Worm (Caenorhabditis elegans) whole organism, late embryonic: Measurements from ENCODE around the gene egl-47.
A peak's percentile ranks its signal among the peaks of the same experiment; 100 is the strongest.

Experiments
- C38D4.7 ChIP-seq: fragments of 200-800 bp; sonication (Bioruptor generic); optimal IDR thresholded peaks from 2 replicates; lab custom pipeline; 2018; ENCODE audit warnings: mild to moderate bottlenecking, missing genetic modification characterization, moderate library complexity, missing compliant biosample characterization
- K02D7.2 ChIP-seq: sonication (generic microtip); optimal IDR thresholded peaks from 2 replicates; lab custom pipeline; 2017; ENCODE audit warnings: mild to moderate bottlenecking, missing genetic modification characterization, missing compliant biosample characterization
- T23F11.4 ChIP-seq: fragments of 200-800 bp; sonication (Bioruptor generic); optimal IDR thresholded peaks from 2 replicates; lab custom pipeline; 2018; ENCODE audit warnings: mild to moderate bottlenecking, missing genetic modification characterization, missing compliant biosample characterization
- ama-1 ChIP-seq: fragments of 150-350 bp; optimal IDR thresholded peaks from 2 replicates; lab custom pipeline; 2014
- ceh-14 ChIP-seq: sonication (generic microtip); optimal IDR thresholded peaks from 2 replicates; lab custom pipeline; 2016; ENCODE audit warnings: missing genotype, missing genetic modification characterization, missing compliant biosample characterization
- ceh-18 ChIP-seq: sonication (generic microtip); optimal IDR thresholded peaks from 2 replicates; lab custom pipeline; 2016; ENCODE audit warnings: missing genetic modification characterization, missing compliant biosample characterization
- ceh-19 ChIP-seq: fragments of 200-800 bp; sonication (Bioruptor generic); optimal IDR thresholded peaks from 2 replicates; lab custom pipeline; 2018; ENCODE audit warnings: mild to moderate bottlenecking, missing genetic modification characterization, missing compliant biosample characterization
- ceh-22 ChIP-seq: sonication (generic microtip); optimal IDR thresholded peaks from 2 replicates; lab custom pipeline; 2017; ENCODE audit warnings: missing biosample characterization, missing genetic modification characterization
- ceh-30 ChIP-seq: fragments of 150-350 bp; optimal IDR thresholded peaks from 2 replicates; lab custom pipeline; 2014; ENCODE audit warnings: missing biosample characterization, missing genetic modification characterization
- ceh-31 ChIP-seq: sonication (generic microtip); optimal IDR thresholded peaks from 2 replicates; lab custom pipeline; 2016; ENCODE audit warnings: missing genetic modification characterization, missing compliant biosample characterization
- ceh-48 ChIP-seq: sonication (generic microtip); optimal IDR thresholded peaks from 2 replicates; lab custom pipeline; 2016; ENCODE audit warnings: missing genetic modification characterization, inconsistent platforms, missing compliant biosample characterization
- elt-4 ChIP-seq: sonication (generic microtip); optimal IDR thresholded peaks from 2 replicates; lab custom pipeline; 2016; ENCODE audit warnings: missing genetic modification characterization, missing compliant biosample characterization
- ets-4 ChIP-seq: sonication (generic microtip); optimal IDR thresholded peaks from 2 replicates; lab custom pipeline; 2016; ENCODE audit warnings: missing genetic modification characterization, missing compliant biosample characterization
- fkh-6 ChIP-seq: sonication (generic microtip); optimal IDR thresholded peaks from 2 replicates; lab custom pipeline; 2016; ENCODE audit warnings: missing genetic modification characterization, missing compliant biosample characterization
- gmeb-2 ChIP-seq: sonication (generic microtip); optimal IDR thresholded peaks from 2 replicates; lab custom pipeline; 2016; ENCODE audit warnings: missing genetic modification characterization, inconsistent platforms, missing compliant biosample characterization
- hlh-13 ChIP-seq: fragments of 200-800 bp; sonication (Bioruptor generic); optimal IDR thresholded peaks from 2 replicates; lab custom pipeline; 2018; ENCODE audit warnings: mild to moderate bottlenecking, missing genetic modification characterization, missing compliant biosample characterization
- hlh-15 ChIP-seq: sonication (generic microtip); optimal IDR thresholded peaks from 2 replicates; lab custom pipeline; 2016; ENCODE audit warnings: missing genetic modification characterization, missing compliant biosample characterization
- hlh-30 ChIP-seq: sonication (generic microtip); optimal IDR thresholded peaks from 2 replicates; lab custom pipeline; 2017; ENCODE audit warnings: antibody characterized with exemption, missing genetic modification characterization, missing compliant biosample characterization; ENCODE audit not compliant: insufficient read depth
- hlh-8 ChIP-seq: sonication (generic microtip); optimal IDR thresholded peaks from 2 replicates; lab custom pipeline; 2016; ENCODE audit warnings: missing genotype, missing genetic modification characterization, missing compliant biosample characterization
- madf-2 ChIP-seq: sonication (generic microtip); optimal IDR thresholded peaks from 2 replicates; lab custom pipeline; 2017; ENCODE audit warnings: missing genetic modification characterization, missing compliant biosample characterization
- mec-3 ChIP-seq: sonication (generic microtip); optimal IDR thresholded peaks from 2 replicates; lab custom pipeline; 2016; ENCODE audit warnings: borderline replicate concordance, missing genetic modification characterization, missing compliant biosample characterization
- nfya-1 ChIP-seq: sonication (generic microtip); optimal IDR thresholded peaks from 2 replicates; lab custom pipeline; 2017; ENCODE audit warnings: missing genetic modification characterization, mild to moderate bottlenecking, missing compliant biosample characterization, antibody characterized with exemption, moderate library complexity
- npax-4 ChIP-seq: sonication (generic microtip); optimal IDR thresholded peaks from 2 replicates; lab custom pipeline; 2016; ENCODE audit warnings: missing genetic modification characterization, missing compliant biosample characterization
- odd-2 ChIP-seq: sonication (generic microtip); optimal IDR thresholded peaks from 2 replicates; lab custom pipeline; 2017; ENCODE audit warnings: antibody characterized with exemption, mild to moderate bottlenecking, missing genetic modification characterization, missing compliant biosample characterization
- pag-3 ChIP-seq: sonication (generic microtip); optimal IDR thresholded peaks from 2 replicates; lab custom pipeline; 2016; ENCODE audit warnings: missing compliant biosample characterization, missing genetic modification characterization, borderline replicate concordance
- pat-9 ChIP-seq: fragments of 200-800 bp; sonication (Bioruptor generic); optimal IDR thresholded peaks from 2 replicates; lab custom pipeline; 2018; ENCODE audit warnings: mild to moderate bottlenecking, missing genetic modification characterization, moderate library complexity, missing compliant biosample characterization
- pax-1 ChIP-seq: fragments of 150-350 bp; optimal IDR thresholded peaks from 2 replicates; lab custom pipeline; 2014; ENCODE audit warnings: missing biosample characterization, missing genetic modification characterization
- pha-2 ChIP-seq: sonication (generic microtip); optimal IDR thresholded peaks from 2 replicates; lab custom pipeline; 2017; ENCODE audit warnings: mild to moderate bottlenecking, missing genetic modification characterization, missing compliant biosample characterization
- pha-4 ChIP-seq: fragments of 150-350 bp; optimal IDR thresholded peaks from 2 replicates; lab custom pipeline; 2018; ENCODE audit warnings: missing biosample characterization, missing genetic modification reagents, missing genetic modification characterization
- pqm-1 ChIP-seq: sonication (generic microtip); optimal IDR thresholded peaks from 2 replicates; lab custom pipeline; 2016; ENCODE audit warnings: missing genetic modification characterization, missing compliant biosample characterization
- pros-1 ChIP-seq: fragments of 150-350 bp; optimal IDR thresholded peaks from 2 replicates; lab custom pipeline; 2014; ENCODE audit warnings: missing biosample characterization, missing genetic modification reagents, missing genetic modification characterization
- ref-2 ChIP-seq: sonication (generic microtip); optimal IDR thresholded peaks from 2 replicates; lab custom pipeline; 2016; ENCODE audit warnings: missing genetic modification characterization, missing compliant biosample characterization
- rnt-1 ChIP-seq: sonication (generic microtip); optimal IDR thresholded peaks from 2 replicates; lab custom pipeline; 2016; ENCODE audit warnings: missing genetic modification characterization, missing compliant biosample characterization
- sox-4 ChIP-seq: sonication (generic microtip); optimal IDR thresholded peaks from 2 replicates; lab custom pipeline; 2017; ENCODE audit warnings: mild to moderate bottlenecking, missing genetic modification characterization, inconsistent platforms, missing compliant biosample characterization
- tbx-2 ChIP-seq: sonication (generic microtip); optimal IDR thresholded peaks from 2 replicates; lab custom pipeline; 2016; ENCODE audit warnings: missing genetic modification characterization, missing compliant biosample characterization
- tbx-7 ChIP-seq: sonication (generic microtip); optimal IDR thresholded peaks from 2 replicates; lab custom pipeline; 2016; ENCODE audit warnings: missing genotype, missing genetic modification characterization, missing compliant biosample characterization
- unc-42 ChIP-seq: sonication (generic microtip); optimal IDR thresholded peaks from 2 replicates; lab custom pipeline; 2016; ENCODE audit warnings: missing genotype, missing genetic modification characterization, missing compliant biosample characterization
- unc-86 ChIP-seq: sonication (generic microtip); optimal IDR thresholded peaks from 2 replicates; lab custom pipeline; 2016; ENCODE audit warnings: missing genetic modification characterization, missing compliant biosample characterization
- ztf-16 ChIP-seq: sonication (generic microtip); optimal IDR thresholded peaks from 2 replicates; lab custom pipeline; 2017; ENCODE audit warnings: missing genetic modification characterization, missing compliant biosample characterization

egl-47 gene

ce11 chrV:9911165-9911564 lies 11.8 kb downstream of the egl-47 start:
- TF ChIP-seq ztf-16 (no peak), ceh-18 (tag; lab: Kevin White, UChicago) (no peak), pha-4 (tag; lab: Kevin White, UChicago) (no peak), ceh-22 (tag; lab: Kevin White, UChicago) (no peak), npax-4 (tag; lab: Kevin White, UChicago) (no peak), unc-42 (tag; lab: Kevin White, UChicago) (peak; percentile 90), rnt-1 (tag; lab: Kevin White, UChicago) (no peak), fkh-6 (tag; lab: Kevin White, UChicago) (no peak)

- TF ChIP-seq hlh-13 (GFP tag; lab: Kevin White, UChicago) (no peak), ceh-30 (tag; lab: Kevin White, UChicago) (no peak), hlh-8 (tag; lab: Kevin White, UChicago) (no peak), unc-86 (tag; lab: Kevin White, UChicago) (no peak), K02D7.2 (tag; lab: Kevin White, UChicago) (no peak), tbx-2 (tag; lab: Kevin White, UChicago) (no peak)
- TF ChIP-seq, all 69 proteins: peak for 0
Observed at ce11 chrV:9913863-9914262, 14.5 kb downstream of the egl-47 start, which contains the start of gene fipr-10. fipr-10 (plus strand) TSS chrV:9914163.

ce11 chrV:9915021-9915420 lies 15.6 kb downstream of the egl-47 start, which contains the start of gene mec-9:
mec-9 (minus strand) TSS chrV:9915121.
- TF ChIP-seq C38D4.7 (GFP tag; lab: Kevin White, UChicago) (no peak), ceh-48 (tag; lab: Kevin White, UChicago) (no peak), elt-4 (tag; lab: Kevin White, UChicago) (no peak), nfya-1 (tag; lab: Kevin White, UChicago) (no peak)

- no peak for TF ChIP-seq ama-1 (lab: Kevin White, UChicago)
Observed at ce11 chrV:9916665-9917064, 17.3 kb downstream of the egl-47 start, which contains the start of gene C50H2.4. C50H2.4 (plus strand) TSS chrV:9916965.

- no peak for TF ChIP-seq ztf-16
- TF ChIP-seq pqm-1 = no peak
- TF ChIP-seq pha-2 (tag; lab: Kevin White, UChicago) = no peak
- TF ChIP-seq ets-4 (tag; lab: Kevin White, UChicago) = no peak
- no peak for TF ChIP-seq tbx-7
- no peak for TF ChIP-seq unc-86 (tag; lab: Kevin White, UChicago)
Observed at ce11 chrV:9918410-9918809, 19.0 kb downstream of the egl-47 start, which contains the start of gene C50H2.5. C50H2.5 (plus strand) TSS chrV:9918710.

ce11 chrV:9921288-9921687 lies 21.9 kb downstream of the egl-47 start, which contains the start of gene ceh-75:
ceh-75 (plus strand) TSS chrV:9921337.
- TF ChIP-seq unc-86 (tag; lab: Kevin White, UChicago) (no peak), ceh-14 (tag; lab: Kevin White, UChicago) (no peak), hlh-30 (tag; lab: Kevin White, UChicago) (no peak), hlh-15 (tag; lab: Kevin White, UChicago) (no peak), pag-3 (tag; lab: Kevin White, UChicago) (no peak), ceh-19 (GFP tag; lab: Kevin White, UChicago) (no peak), ref-2 (tag; lab: Kevin White, UChicago) (no peak), T23F11.4 (GFP tag; lab: Kevin White, UChicago) (no peak), pros-1 (tag; lab: Kevin White, UChicago) (no peak), madf-2 (no peak), pat-9 (tag; lab: Kevin White, UChicago) (no peak), sox-4 (tag; lab: Kevin White, UChicago) (no peak), odd-2 (no peak), gmeb-2 (tag; lab: Kevin White, UChicago) (no peak), ceh-31 (tag; lab: Kevin White, UChicago) (no peak), pax-1 (tag; lab: Kevin White, UChicago) (no peak), mec-3 (tag; lab: Kevin White, UChicago) (no peak)
- TF ChIP-seq, all 69 proteins: peak for 0
